Worm (Caenorhabditis elegans): ENCODE data around the gene pfs-2.
A peak's percentile ranks its signal among the peaks of the same experiment; 100 is the strongest.

Gene pfs-2

DNA sequence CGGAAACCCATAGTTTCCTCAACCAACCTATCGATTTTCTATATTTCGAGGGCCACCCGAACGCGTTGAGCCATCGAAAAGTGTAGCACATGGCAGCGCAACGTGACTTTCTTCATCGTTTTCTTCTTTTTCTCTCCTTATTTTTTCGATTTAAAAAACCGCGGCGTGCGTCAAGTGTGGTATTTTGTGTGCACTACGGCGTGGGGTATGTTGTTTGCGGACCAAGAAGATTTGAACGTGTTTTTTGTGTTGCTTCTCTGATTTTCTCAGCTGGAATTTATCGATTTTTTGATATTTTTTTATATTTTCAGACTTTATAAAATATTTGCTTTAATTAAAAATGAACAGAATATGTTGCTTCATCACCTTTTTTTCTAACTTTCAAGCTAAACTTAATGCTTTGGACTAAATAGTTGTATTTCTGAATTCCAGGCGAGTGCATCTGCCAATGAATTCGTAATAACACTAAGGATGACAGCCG is at the start of gene pfs-2, which contains the start of gene agl-1 (continued):
- TF ChIP-seq fkh-8 (tag; optimal IDR thresholded peaks at IDR 0.05): peak; percentile 58
- TF ChIP-seq nhr-28 (tag; optimal IDR thresholded peaks at IDR 0.05): no peak
- peak; percentile 56 for TF ChIP-seq snpc-4 (tag; optimal IDR thresholded peaks at IDR 0.05)
- peak; percentile 82 for TF ChIP-seq mep-1 (tag; optimal IDR thresholded peaks at IDR 0.05)
- no peak; the same call in 1 of the 2 replicates for TF ChIP-seq mab-9 (GFP tag; IDR thresholded peaks at IDR 0.05)
- peak; percentile 71 for TF ChIP-seq nhr-19 (GFP tag; conservative IDR thresholded peaks at IDR 0.05)
- peak; percentile 80 for TF ChIP-seq snu-23 (GFP tag; optimal IDR thresholded peaks at IDR 0.05)
- peak; percentile 69 for TF ChIP-seq lin-15B (tag; optimal IDR thresholded peaks at IDR 0.05)

DNA sequence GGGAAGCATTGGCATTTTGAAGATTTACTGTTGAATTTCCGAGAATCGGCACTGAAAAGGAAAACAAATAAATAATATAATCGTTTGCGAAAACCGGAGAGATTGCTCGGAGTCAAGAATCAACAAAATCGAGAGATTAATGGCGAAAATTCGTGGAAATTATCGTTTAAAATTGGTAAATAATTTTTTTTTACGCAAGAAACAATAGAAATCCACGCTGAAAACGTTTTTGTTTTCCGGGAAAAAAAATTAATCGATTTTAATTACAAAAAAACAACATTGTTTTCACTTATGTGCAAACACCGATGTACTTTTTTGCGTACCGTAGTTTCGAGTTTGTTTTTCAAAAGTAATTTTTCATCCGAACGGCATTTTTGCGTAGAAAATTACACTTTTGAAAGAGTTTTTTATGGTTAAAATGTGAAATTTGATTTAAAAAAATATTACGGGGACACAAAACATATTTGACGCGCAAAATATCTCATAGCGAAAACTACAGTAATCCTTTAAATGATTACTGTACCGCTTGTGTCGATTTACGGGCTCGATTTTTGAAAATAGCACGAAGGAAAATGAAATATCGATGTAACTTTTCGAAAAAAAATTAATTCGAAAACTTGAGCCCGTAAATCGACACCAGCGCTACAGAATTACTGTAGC is 47.3 kb upstream of the pfs-2 start, which contains the start of gene ctl-3:
ctl-3 (minus strand) TSS at position 51 of the 660 bp plus-strand sequence.
- TF ChIP-seq alr-1 (tag; optimal IDR thresholded peaks at IDR 0.05; ENCODE audit: borderline replicate concordance) (no peak), irx-1 (tag; optimal IDR thresholded peaks at IDR 0.05) (no peak), fkh-4 (tag; optimal IDR thresholded peaks at IDR 0.05; ENCODE audit: borderline replicate concordance) (no peak), nhr-237 (tag; optimal IDR thresholded peaks at IDR 0.05) (no peak), nhr-90 (tag; optimal IDR thresholded peaks at IDR 0.05; ENCODE audit: poor library complexity) (no peak), ztf-11 (tag; optimal IDR thresholded peaks at IDR 0.05) (no peak), fos-1 (tag; optimal IDR thresholded peaks at IDR 0.05) (no peak), rnt-1 (tag; optimal IDR thresholded peaks at IDR 0.05) (no peak), swsn-7 (tag; optimal IDR thresholded peaks at IDR 0.05) (no peak), unc-62 (GFP tag; optimal IDR thresholded peaks at IDR 0.05) (no peak), hlh-17 (GFP tag; optimal IDR thresholded peaks at IDR 0.05; ENCODE audit: borderline replicate concordance) (no peak), zag-1 (tag; optimal IDR thresholded peaks at IDR 0.05) (no peak)

DNA sequence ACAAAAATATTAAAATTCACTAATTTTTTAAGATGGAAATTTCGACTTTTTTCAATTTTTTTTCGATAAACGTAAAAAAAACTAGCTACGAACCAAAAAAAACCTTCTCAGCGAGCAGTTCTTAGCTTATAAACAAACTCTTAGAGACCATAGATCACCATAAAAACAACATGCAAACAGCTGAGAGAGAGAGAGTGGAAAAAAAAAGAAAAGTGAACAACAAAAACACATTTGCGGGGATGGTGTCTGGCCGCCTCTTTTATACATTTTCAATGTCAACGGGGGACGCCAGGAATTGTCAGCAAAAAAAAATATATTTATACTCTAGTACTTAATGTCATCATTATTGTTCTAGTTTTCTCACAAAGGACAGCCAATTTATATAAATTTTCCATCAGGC is 46.6 kb upstream of the pfs-2 start:
- TF ChIP-seq nhr-11 (tag; optimal IDR thresholded peaks at IDR 0.05) (no peak), zip-4 (GFP tag; optimal IDR thresholded peaks at IDR 0.05) (no peak), lsy-2 (tag; optimal IDR thresholded peaks at IDR 0.05) (no peak), nhr-12 (tag; optimal IDR thresholded peaks at IDR 0.05) (no peak), blmp-1 (tag; optimal IDR thresholded peaks at IDR 0.05) (peak; percentile 25), unc-98 (GFP tag; IDR thresholded peaks at IDR 0.05) (no peak)

DNA sequence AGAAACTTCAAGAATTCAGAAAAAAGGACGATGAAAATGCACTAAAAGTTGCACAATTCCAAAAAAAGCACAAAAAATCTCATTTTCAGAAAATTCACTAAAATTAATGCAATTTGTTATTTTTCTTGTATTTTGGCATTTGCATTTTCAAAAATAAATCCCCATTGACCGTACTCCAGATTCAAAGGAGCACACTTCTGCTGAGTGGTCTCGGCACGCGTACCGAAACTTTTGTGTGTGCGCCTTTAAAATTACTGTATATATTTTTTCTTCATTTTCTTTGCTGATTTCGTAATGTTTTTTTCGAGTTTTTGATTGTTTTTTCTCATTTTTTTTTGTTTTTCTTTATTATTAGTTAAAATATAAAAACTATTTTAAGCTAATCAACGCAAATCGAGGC is 46.0 kb upstream of the pfs-2 start:
- no peak for TF ChIP-seq efl-1 (optimal IDR thresholded peaks at IDR 0.05)
- TF ChIP-seq efl-1 (GFP tag; optimal IDR thresholded peaks at IDR 0.05 in 1 of 2): peak in 1 of 2 experiments; percentile 44
- no peak for TF ChIP-seq ceh-82 (tag; optimal IDR thresholded peaks at IDR 0.05)

DNA sequence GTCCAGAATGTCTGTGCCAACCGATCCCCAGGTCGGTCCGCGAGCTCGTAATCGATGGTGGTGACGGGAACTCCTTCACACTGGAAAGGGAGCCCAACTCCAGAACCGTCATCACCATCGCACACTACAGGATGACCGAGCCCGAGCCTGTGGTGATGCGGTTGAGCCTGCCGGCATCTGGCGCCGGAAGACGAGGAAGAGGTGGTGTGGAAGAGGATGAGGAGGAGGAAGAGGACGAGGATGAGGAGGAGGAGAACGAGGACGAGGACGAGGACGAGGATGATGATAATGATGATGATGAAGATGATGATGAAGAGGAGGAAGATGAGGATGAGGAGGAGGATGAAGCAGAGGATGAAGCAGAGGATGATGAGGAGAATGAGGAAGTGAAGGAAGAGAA is 40.1 kb upstream of the pfs-2 start, which contains the start of gene Y54G11A.14:
Y54G11A.14 (plus strand) TSS at position 132 of the 400 bp plus-strand sequence.
- TF ChIP-seq nhr-12 (tag; optimal IDR thresholded peaks at IDR 0.05) (no peak), fkh-4 (tag; optimal IDR thresholded peaks at IDR 0.05; ENCODE audit: borderline replicate concordance) (no peak), hlh-17 (GFP tag; optimal IDR thresholded peaks at IDR 0.05; ENCODE audit: borderline replicate concordance) (no peak), nhr-20 (tag; optimal IDR thresholded peaks at IDR 0.05) (no peak), tbx-2 (tag; optimal IDR thresholded peaks at IDR 0.05) (no peak), unc-130 (tag; optimal IDR thresholded peaks at IDR 0.05) (no peak), unc-86 (tag; optimal IDR thresholded peaks at IDR 0.05) (no peak), nhr-77 (tag; optimal IDR thresholded peaks at IDR 0.05) (no peak), skn-1 (tag; optimal IDR thresholded peaks at IDR 0.05) (no peak), irx-1 (tag; optimal IDR thresholded peaks at IDR 0.05) (no peak), unc-62 (GFP tag; optimal IDR thresholded peaks at IDR 0.05) (no peak), sup-37 (GFP tag; optimal IDR thresholded peaks at IDR 0.05) (no peak)
